Worm (Caenorhabditis elegans) whole organism, early embryonic: ENCODE results near the gene eol-1.

Experiments used
- B0310.2 ChIP-seq: sonication (generic microtip); optimal IDR thresholded peaks from 2 replicates; lab custom pipeline; 2016; ENCODE audit warnings: mild to moderate bottlenecking, missing genetic modification characterization, missing compliant biosample characterization
- F13C5.2 ChIP-seq: sonication (generic microtip); optimal IDR thresholded peaks from 2 replicates; lab custom pipeline; 2017; ENCODE audit warnings: mild to moderate bottlenecking, missing genetic modification characterization, inconsistent platforms, missing compliant biosample characterization
- aly-1 ChIP-seq: sonication (generic microtip); optimal IDR thresholded peaks from 2 replicates; lab custom pipeline; 2016; ENCODE audit warnings: missing genetic modification characterization, missing compliant biosample characterization
- ama-1 ChIP-seq: fragments of 150-350 bp; optimal IDR thresholded peaks from 2 replicates; lab custom pipeline; 2014
- ceh-13 ChIP-seq: fragments of 200-800 bp; sonication (Bioruptor generic); optimal IDR thresholded peaks from 2 replicates; lab custom pipeline; 2018; ENCODE audit warnings: mild to moderate bottlenecking, missing genetic modification characterization, missing compliant biosample characterization
- ceh-36 ChIP-seq: sonication (generic microtip); optimal IDR thresholded peaks from 2 replicates; lab custom pipeline; 2016; ENCODE audit warnings: missing genetic modification characterization, inconsistent platforms, missing compliant biosample characterization
- ets-7 ChIP-seq: sonication (generic microtip); optimal IDR thresholded peaks from 2 replicates; lab custom pipeline; 2016; ENCODE audit warnings: missing genotype, missing genetic modification characterization, missing compliant biosample characterization
- flt-1 ChIP-seq: fragments of 200-800 bp; sonication (Bioruptor generic); IDR thresholded peaks from 2 replicates; pipeline ENCODE4 v1.3.6; 2022; ENCODE audit warnings: missing genetic modification characterization, missing compliant biosample characterization
- hmbx-1 ChIP-seq: sonication (generic microtip); optimal IDR thresholded peaks from 2 replicates; lab custom pipeline; 2016; ENCODE audit warnings: mild to moderate bottlenecking, missing genetic modification characterization, missing compliant biosample characterization
- hmg-4 ChIP-seq: fragments of 200-800 bp; sonication (Bioruptor generic); optimal IDR thresholded peaks from 2 replicates; lab custom pipeline; 2018; ENCODE audit warnings: mild to moderate bottlenecking, missing genetic modification characterization, missing compliant biosample characterization
- hnd-1 ChIP-seq: sonication (generic microtip); optimal IDR thresholded peaks from 2 replicates; lab custom pipeline; 2016; ENCODE audit warnings: missing genetic modification characterization, missing compliant biosample characterization
- pes-1 ChIP-seq: fragments of 200-800 bp; sonication (Bioruptor generic); IDR thresholded peaks from 2 replicates; pipeline ENCODE4 v1.3.6; 2022; ENCODE audit warnings: missing genetic modification reagents, missing genetic modification characterization, missing compliant biosample characterization
- scrt-1 ChIP-seq: fragments of 200-800 bp; sonication (Bioruptor generic); IDR thresholded peaks from 2 replicates; pipeline ENCODE4 v1.3.6; 2022; ENCODE audit warnings: missing genetic modification characterization, missing compliant biosample characterization
- sea-1 ChIP-seq: fragments of 200-800 bp; sonication (Bioruptor generic); conservative IDR thresholded peaks from 2 replicates; pipeline ENCODE4 v1.3.6; 2022; ENCODE audit warnings: missing genetic modification characterization, missing compliant biosample characterization
- tbx-11 ChIP-seq: fragments of 200-800 bp; sonication (Bioruptor generic); IDR thresholded peaks from 2 replicates; pipeline ENCODE4 v1.3.6; 2022; ENCODE audit warnings: missing genetic modification characterization, missing compliant biosample characterization
- tbx-37 ChIP-seq: fragments of 200-800 bp; sonication (Bioruptor generic); conservative IDR thresholded peaks from 2 replicates; pipeline ENCODE4 v1.3.6; 2022; ENCODE audit warnings: missing genetic modification reagents, missing genetic modification characterization, missing compliant biosample characterization
- tra-4 ChIP-seq: sonication (generic microtip); optimal IDR thresholded peaks from 2 replicates; lab custom pipeline; 2017; ENCODE audit warnings: missing genetic modification characterization, missing compliant biosample characterization

eol-1 gene

DNA sequence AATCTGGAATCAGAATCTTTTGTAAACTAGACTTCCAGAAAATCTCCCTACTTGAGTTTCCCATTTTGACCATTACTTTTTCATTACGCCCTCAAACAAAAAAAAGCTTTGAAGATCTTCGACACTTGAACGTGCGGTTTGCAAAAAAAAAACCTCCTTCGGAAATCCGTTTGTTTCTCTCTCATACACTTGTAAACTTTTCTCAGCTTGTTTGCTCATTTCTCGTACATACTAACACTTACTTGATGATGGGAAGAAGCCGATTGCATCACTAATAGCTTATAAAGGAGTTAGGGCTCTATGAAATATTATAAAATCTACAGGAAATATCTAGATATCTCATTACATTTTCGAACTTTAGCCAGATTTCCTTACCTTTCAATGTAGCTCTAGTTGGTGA, 21.2 kb upstream of the eol-1 start:
- TF ChIP-seq B0310.2 (tag; lab: Kevin White, UChicago) (no peak), ceh-36 (tag; lab: Kevin White, UChicago) (no peak), sea-1 (GFP tag; lab: Robert Waterston, UW) (no peak), flt-1 (no peak), hmg-4 (GFP tag; lab: Kevin White, UChicago) (no peak), ets-7 (no peak), hnd-1 (tag; lab: Kevin White, UChicago) (no peak)

DNA sequence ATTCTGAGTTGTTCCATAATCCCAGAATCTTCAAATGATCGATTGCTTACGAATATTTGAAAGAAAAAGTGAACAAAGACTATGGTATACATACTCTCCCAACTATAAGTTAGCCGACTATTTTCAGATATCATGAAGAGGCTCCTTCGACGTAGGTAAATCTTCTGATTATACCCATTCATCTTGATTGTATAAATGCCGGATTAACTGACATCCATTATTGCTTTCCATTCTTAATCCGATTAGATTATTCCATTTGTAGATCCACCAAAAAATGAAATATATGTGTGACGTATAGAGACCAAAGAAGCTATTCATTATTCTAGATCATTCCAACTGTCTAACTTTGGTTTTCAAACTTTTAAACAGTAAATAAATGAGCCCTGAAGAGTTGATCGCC, 12.8 kb upstream of the eol-1 start:
- TF ChIP-seq pes-1 (GFP tag; lab: Robert Waterston, UW) (no peak), tbx-37 (GFP tag; lab: Robert Waterston, UW) (no peak), ceh-13 (GFP tag; lab: Kevin White, UChicago) (no peak), ama-1 (lab: Kevin White, UChicago) (no peak), hmg-4 (GFP tag; lab: Kevin White, UChicago) (no peak), B0310.2 (tag; lab: Kevin White, UChicago) (no peak)

DNA sequence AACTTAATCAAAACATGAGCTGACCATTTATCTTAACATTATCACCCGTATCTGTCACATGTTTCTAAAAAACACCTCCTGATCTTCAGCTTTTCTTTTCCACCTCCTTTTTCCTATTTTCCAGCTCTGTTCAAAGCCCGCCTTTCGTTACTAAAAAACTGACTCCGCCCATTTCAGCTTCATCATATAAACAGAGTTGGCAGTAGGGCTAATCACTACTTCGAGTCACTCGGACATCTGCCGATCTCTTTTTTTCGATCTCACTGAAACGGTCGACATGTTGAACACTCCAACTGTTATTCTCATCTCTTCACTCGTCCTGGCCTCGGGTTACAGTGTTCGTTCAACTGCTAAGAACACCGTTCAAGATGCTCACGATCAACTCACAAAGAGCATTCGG, 11.8 kb upstream of the eol-1 start, which contains the start of gene droe-4:
TSS of gene droe-4 (plus strand) at position 172 of the 400 bp plus-strand sequence.
- no peak for TF ChIP-seq F13C5.2 (tag; lab: Kevin White, UChicago)
- TF ChIP-seq scrt-1 (GFP tag; lab: Robert Waterston, UW): no peak
- no peak for TF ChIP-seq ets-7
- TF ChIP-seq sea-1 (GFP tag; lab: Robert Waterston, UW): no peak
- no peak for TF ChIP-seq ama-1 (lab: Kevin White, UChicago)
- TF ChIP-seq B0310.2 (tag; lab: Kevin White, UChicago): no peak
- TF ChIP-seq ceh-36 (tag; lab: Kevin White, UChicago): no peak
- TF ChIP-seq tra-4 (tag; lab: Kevin White, UChicago): no peak
- TF ChIP-seq tbx-11 (GFP tag; lab: Robert Waterston, UW): no peak
- TF ChIP-seq aly-1 (tag; lab: Kevin White, UChicago): no peak
- no peak for TF ChIP-seq ceh-13 (GFP tag; lab: Kevin White, UChicago)
- no peak for TF ChIP-seq pes-1 (GFP tag; lab: Robert Waterston, UW)
- TF ChIP-seq flt-1: no peak
- TF ChIP-seq hmbx-1 (tag; lab: Kevin White, UChicago): no peak
- no peak for TF ChIP-seq tbx-37 (GFP tag; lab: Robert Waterston, UW)
- TF ChIP-seq hnd-1 (tag; lab: Kevin White, UChicago): no peak
- no peak for TF ChIP-seq hmg-4 (GFP tag; lab: Kevin White, UChicago)

DNA sequence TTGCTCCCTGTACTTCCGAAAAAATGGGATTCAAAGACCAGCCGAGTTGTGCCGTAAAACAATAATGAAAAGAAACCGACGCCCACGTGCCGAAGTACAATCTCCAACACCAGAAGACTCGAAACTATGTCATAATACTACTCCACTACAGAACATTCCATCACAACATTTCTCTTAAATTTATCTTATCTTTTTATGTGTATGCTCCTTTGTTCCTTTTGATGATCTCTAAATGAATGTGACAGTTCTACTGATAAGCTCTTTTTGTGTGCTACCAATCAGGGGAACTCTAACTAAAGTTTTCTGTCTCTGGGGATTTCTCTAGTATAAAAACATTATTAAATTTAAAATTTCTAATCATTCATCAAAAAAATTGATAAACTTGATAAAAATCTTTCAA, 6.1 kb upstream of the eol-1 start:
- TF ChIP-seq hnd-1 (tag; lab: Kevin White, UChicago) (no peak), ama-1 (lab: Kevin White, UChicago) (no peak), sea-1 (GFP tag; lab: Robert Waterston, UW) (no peak), tbx-11 (GFP tag; lab: Robert Waterston, UW) (no peak)

DNA sequence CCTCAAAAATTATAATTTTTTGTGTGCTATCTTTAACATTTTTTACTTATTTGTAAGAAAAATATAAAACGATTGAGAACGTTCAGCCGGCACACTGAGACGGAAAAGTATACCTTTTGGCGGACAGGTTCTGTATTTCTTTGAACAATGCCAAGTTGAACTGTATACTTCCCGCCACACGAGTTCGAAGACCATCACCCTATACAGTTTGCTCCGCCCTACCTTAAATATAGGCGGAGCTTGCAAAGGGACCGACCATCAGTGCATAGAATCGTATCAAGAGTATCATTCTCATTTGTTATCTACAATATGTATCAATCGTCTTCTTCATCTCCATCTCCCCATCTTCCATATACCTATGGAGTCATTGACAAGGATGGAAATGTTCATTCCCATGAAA, 4.1 kb upstream of the eol-1 start, which contains the start of gene end-1:
TSS of gene end-1 (plus strand) at position 301 of the 400 bp plus-strand sequence.
- TF ChIP-seq tbx-11 (GFP tag; lab: Robert Waterston, UW): no peak
- TF ChIP-seq scrt-1 (GFP tag; lab: Robert Waterston, UW): no peak
- TF ChIP-seq ceh-36 (tag; lab: Kevin White, UChicago): no peak
- no peak for TF ChIP-seq ceh-13 (GFP tag; lab: Kevin White, UChicago)
- TF ChIP-seq pes-1 (GFP tag; lab: Robert Waterston, UW): no peak

DNA sequence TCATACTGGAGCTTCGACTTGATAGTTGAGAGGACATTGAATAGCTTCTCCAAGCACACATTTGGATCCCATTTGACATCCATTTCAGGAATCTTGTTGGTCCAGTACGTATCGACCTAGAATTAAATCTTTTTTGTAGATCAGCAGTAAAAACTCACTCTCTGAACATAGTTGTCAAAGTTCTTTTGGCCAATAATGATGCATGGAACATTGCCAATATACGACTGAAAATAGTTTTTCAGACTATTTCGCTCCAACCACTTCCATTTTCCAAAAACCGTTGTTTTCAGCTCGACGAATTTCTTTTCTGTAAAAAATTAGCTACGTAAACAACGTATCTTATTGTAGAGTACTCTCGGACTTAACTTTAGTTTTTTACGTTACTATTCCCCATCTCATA, 970 bp upstream of the eol-1 start:
- TF ChIP-seq aly-1 (tag; lab: Kevin White, UChicago): no peak
- TF ChIP-seq sea-1 (GFP tag; lab: Robert Waterston, UW): no peak
- TF ChIP-seq B0310.2 (tag; lab: Kevin White, UChicago): no peak
- TF ChIP-seq tbx-37 (GFP tag; lab: Robert Waterston, UW): no peak
- no peak for TF ChIP-seq flt-1
- TF ChIP-seq tra-4 (tag; lab: Kevin White, UChicago): no peak
- no peak for TF ChIP-seq F13C5.2 (tag; lab: Kevin White, UChicago)
- no peak for TF ChIP-seq hmg-4 (GFP tag; lab: Kevin White, UChicago)
- no peak for TF ChIP-seq hnd-1 (tag; lab: Kevin White, UChicago)
- no peak for TF ChIP-seq ets-7
- no peak for TF ChIP-seq ama-1 (lab: Kevin White, UChicago)
- no peak for TF ChIP-seq hmbx-1 (tag; lab: Kevin White, UChicago)
- TF ChIP-seq tbx-11 (GFP tag; lab: Robert Waterston, UW): no peak
- TF ChIP-seq ceh-13 (GFP tag; lab: Kevin White, UChicago): no peak
- no peak for TF ChIP-seq ceh-36 (tag; lab: Kevin White, UChicago)

DNA sequence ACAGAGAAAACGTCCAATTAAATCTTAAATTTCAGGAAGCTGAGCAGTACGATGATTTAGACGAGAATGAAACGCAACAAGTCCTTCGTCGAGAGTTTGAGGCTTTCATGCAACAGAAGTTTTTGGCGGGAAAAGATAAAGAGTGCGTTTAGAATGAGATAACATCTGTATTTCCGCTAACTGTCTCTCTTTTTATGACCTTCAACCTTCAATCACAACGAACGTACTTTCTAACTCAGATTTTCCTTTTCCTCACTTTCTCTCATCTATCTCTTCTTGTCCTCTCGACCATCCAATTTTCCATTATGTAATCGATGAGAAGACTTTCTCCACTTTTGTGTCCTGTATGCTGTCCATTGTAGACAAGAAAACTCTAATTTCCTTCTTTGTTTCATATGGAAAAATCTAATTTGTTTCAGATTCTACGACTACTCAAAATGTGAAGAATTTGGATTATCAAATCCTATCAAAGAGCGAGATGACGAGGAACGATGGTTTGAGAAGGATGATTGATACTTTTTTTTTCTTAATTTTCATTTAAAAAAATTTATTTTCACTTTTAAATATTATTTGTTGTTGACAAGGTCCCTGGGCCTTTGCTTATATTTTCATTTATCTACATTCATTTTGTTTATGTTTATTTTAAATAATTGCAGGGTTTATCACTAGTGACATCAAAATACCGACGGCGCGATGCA, 17.3 kb downstream of the eol-1 start, which contains the start of gene sao-1:
TSS of gene sao-1 (plus strand) at position 648 of the 698 bp plus-strand sequence.
- no peak for TF ChIP-seq flt-1
- no peak for TF ChIP-seq aly-1 (tag; lab: Kevin White, UChicago)
- no peak for TF ChIP-seq ceh-36 (tag; lab: Kevin White, UChicago)
- no peak for TF ChIP-seq hmbx-1 (tag; lab: Kevin White, UChicago)
- no peak for TF ChIP-seq tbx-11 (GFP tag; lab: Robert Waterston, UW)
- TF ChIP-seq ceh-13 (GFP tag; lab: Kevin White, UChicago): no peak
- TF ChIP-seq ets-7: no peak
- TF ChIP-seq B0310.2 (tag; lab: Kevin White, UChicago): no peak
- no peak for TF ChIP-seq hnd-1 (tag; lab: Kevin White, UChicago)
